Fruit fly (Drosophila melanogaster): ENCODE results near the gene cact.

The cact gene

dm6 chr2L:16329102-16329520, 3.1 kb upstream of the cact start, which contains the start of gene mRpL4 (continued):
- TF ChIP-seq inv (GFP tag; IDR thresholded peaks at IDR 0.05; ENCODE audit: partially characterized antibody) = peak; percentile 98
- TF ChIP-seq CG16779 (GFP tag; IDR thresholded peaks at IDR 0.05) = 0 out of 2 replicates have a peak, but pooled peaks have one; percentile 36
- TF ChIP-seq Myb (GFP tag; optimal IDR thresholded peaks at IDR 0.05) = peak; percentile 55
- TF ChIP-seq CG8281 (tag; optimal IDR thresholded peaks at IDR 0.05) = no peak
- peak; percentile 78 for TF ChIP-seq CG12942 (GFP tag; optimal IDR thresholded peaks at IDR 0.05)
- TF ChIP-seq CG13296 (GFP tag; optimal IDR thresholded peaks at IDR 0.05) = peak; percentile 48
- no peak for TF ChIP-seq CG12219 (GFP tag; optimal IDR thresholded peaks at IDR 0.05)
- no peak for TF ChIP-seq CG14667 (GFP tag; IDR thresholded peaks at IDR 0.05)
- no peak for TF ChIP-seq usp (GFP tag; optimal IDR thresholded peaks at IDR 0.05)
- peak; percentile 32 for TF ChIP-seq CG3838 (GFP tag; optimal IDR thresholded peaks at IDR 0.05)
- no peak for TF ChIP-seq CG11723 (GFP tag; optimal IDR thresholded peaks at IDR 0.05)
- TF ChIP-seq sisA (GFP tag; IDR thresholded peaks at IDR 0.05) = peak; percentile 80
- peak; percentile 46 for TF ChIP-seq dmrt11E (tag; optimal IDR thresholded peaks at IDR 0.05)
- peak; percentile 99 for TF ChIP-seq CG6791 (GFP tag; IDR thresholded peaks at IDR 0.05; ENCODE audit: partially characterized antibody)
- no peak for TF ChIP-seq NK7.1 (GFP tag; optimal IDR thresholded peaks at IDR 0.05)
- TF ChIP-seq CG11085 (GFP tag; IDR thresholded peaks at IDR 0.05) = 0 out of 2 replicates have a peak, but pooled peaks have one; percentile 18
- TF ChIP-seq ara (GFP tag; IDR thresholded peaks at IDR 0.05) = peak; percentile 52; the same call in 1 of the 2 replicates
- TF ChIP-seq ATbp (GFP tag; optimal IDR thresholded peaks at IDR 0.05) = no peak
- TF ChIP-seq run (tag; optimal IDR thresholded peaks at IDR 0.05) = no peak
- TF ChIP-seq Ptx1 (GFP tag; IDR thresholded peaks at IDR 0.05) = peak; percentile 75
- no peak for TF ChIP-seq exex (tag; optimal IDR thresholded peaks at IDR 0.05)
- TF ChIP-seq CG3847 (GFP tag; IDR thresholded peaks at IDR 0.05) = peak; percentile 66
- no peak for TF ChIP-seq D (optimal IDR thresholded peaks at IDR 0.05)
- no peak for TF ChIP-seq D (GFP tag; optimal IDR thresholded peaks at IDR 0.05)
- TF ChIP-seq caup (GFP tag; optimal IDR thresholded peaks at IDR 0.05; ENCODE audit: severe bottlenecking) = no peak
- TF ChIP-seq NC2β (GFP tag; optimal IDR thresholded peaks at IDR 0.05) = peak; percentile 60
- no peak for TF ChIP-seq sd (tag; optimal IDR thresholded peaks at IDR 0.05)
- TF ChIP-seq lola (GFP tag; optimal IDR thresholded peaks at IDR 0.05) = peak in 1 of 3 experiments; percentile 47
- TF ChIP-seq hbn (GFP tag; IDR thresholded peaks at IDR 0.05; ENCODE audit: partially characterized antibody) = peak; percentile 99
- no peak for TF ChIP-seq CG14050 (GFP tag; IDR thresholded peaks at IDR 0.05)
- no peak for TF ChIP-seq bigmax (GFP tag; optimal IDR thresholded peaks at IDR 0.05)
- TF ChIP-seq Lpt (GFP tag; optimal IDR thresholded peaks at IDR 0.05) = no peak
- TF ChIP-seq Awh (GFP tag; IDR thresholded peaks at IDR 0.05) = 0 out of 2 replicates have a peak, but pooled peaks have one; percentile 20
- no peak for TF ChIP-seq Deaf1 (tag; optimal IDR thresholded peaks at IDR 0.05)
- peak; percentile 96 for TF ChIP-seq sens (GFP tag)
- peak; percentile 5 for TF ChIP-seq schlank (tag; optimal IDR thresholded peaks at IDR 0.05)
- TF ChIP-seq CG10543 (GFP tag; optimal IDR thresholded peaks at IDR 0.05) = peak; percentile 25
- peak; percentile 62 for TF ChIP-seq Bdp1 (GFP tag; optimal IDR thresholded peaks at IDR 0.05)
- TF ChIP-seq Gsc (GFP tag; IDR thresholded peaks at IDR 0.05) = no peak
- peak; percentile 88 for TF ChIP-seq Antp (GFP tag; optimal IDR thresholded peaks at IDR 0.05)
- peak; percentile 99 for TF ChIP-seq CG16813 (GFP tag; IDR thresholded peaks at IDR 0.05; ENCODE audit: partially characterized antibody)
- TF ChIP-seq Rx (GFP tag; IDR thresholded peaks at IDR 0.05) = peak; percentile 66
- TF ChIP-seq CG13894 (tag; optimal IDR thresholded peaks at IDR 0.05) = peak; percentile 59
- peak; percentile 9 for TF ChIP-seq ewg (GFP tag; optimal IDR thresholded peaks at IDR 0.05)
- TF ChIP-seq CG8089 (GFP tag; optimal IDR thresholded peaks at IDR 0.05) = peak; percentile 71
- peak; percentile 98 for TF ChIP-seq nerfin-2 (GFP tag; IDR thresholded peaks at IDR 0.05; ENCODE audit: partially characterized antibody)
- peak; percentile 82 for TF ChIP-seq pzg (GFP tag; optimal IDR thresholded peaks at IDR 0.05)
- peak; percentile 32 for TF ChIP-seq CG15601 (tag; optimal IDR thresholded peaks at IDR 0.05)
- no peak for TF ChIP-seq Hmr (GFP tag; optimal IDR thresholded peaks at IDR 0.05)
- peak; percentile 14; the same call in 1 of the 2 replicates for TF ChIP-seq gsb (GFP tag; IDR thresholded peaks at IDR 0.05)

All from whole organism, embryonic.